Fruit fly (Drosophila melanogaster) whole organism, embryonic: Measurements from ENCODE around the gene Fer3.

Experiments used
- Abd-B ChIP-seq: fragments of 200-800 bp; sonication (Bioruptor generic); optimal IDR thresholded peaks from 2 replicates; lab custom pipeline; 2018; ENCODE audit warnings: missing biosample characterization, mild to moderate bottlenecking, missing genetic modification characterization, moderate library complexity
- Adf1 ChIP-seq: fragments of 200-800 bp; sonication (Bioruptor generic); IDR thresholded peaks from 2 replicates; pipeline ENCODE4 v1.3.6; 2022; ENCODE audit warnings: missing biosample characterization, missing genetic modification characterization
- C15 ChIP-seq: fragments of 200-800 bp; sonication (Bioruptor generic); IDR thresholded peaks from 3 replicates; pipeline ENCODE4 v1.3.6; 2022; ENCODE audit warnings: missing biosample characterization, missing genetic modification characterization
- CG10462 ChIP-seq: fragments of 200-800 bp; sonication (Bioruptor generic); optimal IDR thresholded peaks from 2 replicates; lab custom pipeline; 2016; ENCODE audit warnings: missing biosample characterization, missing genetic modification characterization
- CG13296 ChIP-seq: fragments of 200-800 bp; sonication (Bioruptor generic); optimal IDR thresholded peaks from 3 replicates; lab custom pipeline; 2018; ENCODE audit warnings: missing biosample characterization, mild to moderate bottlenecking, missing genetic modification characterization
- CG17359 ChIP-seq: fragments of 200-800 bp; sonication (Bioruptor generic); optimal IDR thresholded peaks from 3 replicates; lab custom pipeline; 2018; ENCODE audit warnings: missing biosample characterization, mild to moderate bottlenecking, missing genetic modification characterization, moderate library complexity
- CG17361 ChIP-seq: fragments of 200-800 bp; sonication (Bioruptor generic); IDR thresholded peaks from 3 replicates; pipeline ENCODE4 v1.3.6; 2022; ENCODE audit warnings: missing biosample characterization, missing genetic modification characterization
- CG18476 ChIP-seq: fragments of 200-800 bp; sonication (Bioruptor generic); optimal IDR thresholded peaks from 2 replicates; lab custom pipeline; 2016; ENCODE audit warnings: missing biosample characterization, mild to moderate bottlenecking, missing genetic modification characterization
- CG2199 ChIP-seq: fragments of 200-800 bp; sonication (Bioruptor generic); IDR thresholded peaks from 3 replicates; pipeline ENCODE4 v1.3.6; 2022; ENCODE audit warnings: missing biosample characterization, missing genetic modification characterization
- CG2678 ChIP-seq: fragments of 200-800 bp; sonication (Bioruptor generic); optimal IDR thresholded peaks from 3 replicates; lab custom pipeline; 2019; ENCODE audit warnings: missing biosample characterization, mild to moderate bottlenecking, missing genetic modification characterization, moderate library complexity
- CG2875 ChIP-seq: fragments of 200-800 bp; sonication (Bioruptor generic); optimal IDR thresholded peaks from 2 replicates; lab custom pipeline; 2017; ENCODE audit warnings: missing biosample characterization, mild to moderate bottlenecking, missing genetic modification characterization, missing genetic modification reagents
- CG3281 ChIP-seq: fragments of 200-800 bp; sonication (Bioruptor generic); optimal IDR thresholded peaks from 3 replicates; lab custom pipeline; 2017; ENCODE audit warnings: missing biosample characterization, mild to moderate bottlenecking, missing genetic modification characterization
- CG34376 ChIP-seq: fragments of 200-800 bp; sonication (Bioruptor generic); optimal IDR thresholded peaks from 2 replicates; lab custom pipeline; 2018; ENCODE audit warnings: missing biosample characterization, mild to moderate bottlenecking, missing genetic modification characterization
- CG4282 ChIP-seq: fragments of 200-800 bp; sonication (Bioruptor generic); optimal IDR thresholded peaks from 2 replicates; lab custom pipeline; 2016; ENCODE audit warnings: missing biosample characterization, missing genetic modification characterization
- CG6813 ChIP-seq: fragments of 200-800 bp; sonication (Bioruptor generic); optimal IDR thresholded peaks from 2 replicates; lab custom pipeline; 2017; ENCODE audit warnings: missing biosample characterization, missing genetic modification characterization, mild to moderate bottlenecking, moderate library complexity, missing genetic modification reagents
- CG7556 ChIP-seq: fragments of 200-800 bp; sonication (Bioruptor generic); optimal IDR thresholded peaks from 2 replicates; lab custom pipeline; 2017; ENCODE audit warnings: missing biosample characterization, mild to moderate bottlenecking, missing genetic modification characterization
- CG8089 ChIP-seq: fragments of 200-800 bp; sonication (Bioruptor generic); optimal IDR thresholded peaks from 3 replicates; lab custom pipeline; 2016; ENCODE audit warnings: missing biosample characterization, missing genetic modification characterization
- CG8290 ChIP-seq, 3 experiments: fragments of 200-800 bp; sonication (Bioruptor generic); optimal IDR thresholded peaks; 2 replicates each; lab custom pipeline; 2016 to 2019; ENCODE audit warnings: missing biosample characterization in 3 of 3, missing genetic modification characterization in 3 of 3, mild to moderate bottlenecking in 2 of 3, moderate library complexity in 1 of 3
- CG9817 ChIP-seq: fragments of 200-800 bp; sonication (Bioruptor generic); optimal IDR thresholded peaks from 2 replicates; lab custom pipeline; 2018; ENCODE audit warnings: missing biosample characterization, mild to moderate bottlenecking, missing genetic modification characterization, moderate library complexity
- Doc3 ChIP-seq: fragments of 200-800 bp; sonication (Bioruptor generic); IDR thresholded peaks from 3 replicates; pipeline ENCODE4 v1.3.6; 2022; ENCODE audit warnings: missing biosample characterization, missing genetic modification characterization; ENCODE audit not compliant: partially characterized antibody
- Ets97D ChIP-seq: fragments of 200-800 bp; sonication (Bioruptor generic); optimal IDR thresholded peaks from 3 replicates; lab custom pipeline; 2016; ENCODE audit warnings: missing biosample characterization, missing genetic modification characterization
- Hmr ChIP-seq: fragments of 200-800 bp; sonication (Bioruptor generic); optimal IDR thresholded peaks from 3 replicates; lab custom pipeline; 2017; ENCODE audit warnings: mild to moderate bottlenecking, missing biosample characterization, missing genetic modification reagents, missing genetic modification characterization
- Hr78 ChIP-seq, 2 experiments: fragments of 200-800 bp in 1 of 2; fragments of >200 bp in 1 of 2; sonication (Bioruptor generic) in 1 of 2; optimal IDR thresholded peaks; 2 replicates each; lab custom pipeline; 2017 to 2019; ENCODE audit warnings: missing biosample characterization in 2 of 2, missing genetic modification characterization in 2 of 2, mild to moderate bottlenecking in 1 of 2, moderate library complexity in 1 of 2
- MBD-R2 ChIP-seq: fragments of 200-800 bp; sonication (Bioruptor generic); IDR thresholded peaks from 2 replicates; pipeline ENCODE4 v1.3.6; 2022; ENCODE audit warnings: missing biosample characterization, missing genetic modification characterization
- Meics ChIP-seq: fragments of 200-800 bp; sonication (Bioruptor generic); optimal IDR thresholded peaks from 2 replicates; lab custom pipeline; 2017; ENCODE audit warnings: missing biosample characterization, mild to moderate bottlenecking, missing genetic modification characterization
- Myb ChIP-seq: fragments of 200-800 bp; sonication (Bioruptor generic); optimal IDR thresholded peaks from 2 replicates; lab custom pipeline; 2016; ENCODE audit warnings: missing biosample characterization, missing genetic modification characterization
- Sry-δ ChIP-seq: fragments of 200-800 bp; sonication (Bioruptor generic); optimal IDR thresholded peaks from 2 replicates; lab custom pipeline; 2016; ENCODE audit warnings: missing biosample characterization, missing genetic modification characterization
- Tbp ChIP-seq: fragments of >200 bp; optimal IDR thresholded peaks from 2 replicates; lab custom pipeline; 2018; ENCODE audit warnings: missing biosample characterization, missing genetic modification characterization
- bab2 ChIP-seq: fragments of 200-800 bp; sonication (Bioruptor generic); optimal IDR thresholded peaks from 2 replicates; lab custom pipeline; 2016; ENCODE audit warnings: missing biosample characterization, missing genetic modification characterization
- dimm ChIP-seq: fragments of 200-800 bp; sonication (Bioruptor generic); IDR thresholded peaks from 2 replicates; pipeline ENCODE4 v1.3.6; 2022; ENCODE audit warnings: missing biosample characterization, missing genetic modification characterization
- disco-r ChIP-seq: fragments of 200-800 bp; sonication (Bioruptor generic); optimal IDR thresholded peaks from 2 replicates; lab custom pipeline; 2016; ENCODE audit warnings: missing biosample characterization, missing genetic modification characterization
- dmrt11E ChIP-seq: fragments of 200-800 bp; sonication (Bioruptor generic); optimal IDR thresholded peaks from 3 replicates; lab custom pipeline; 2018; ENCODE audit warnings: missing biosample characterization, mild to moderate bottlenecking, missing genetic modification characterization, moderate library complexity
- exex ChIP-seq: fragments of 200-800 bp; sonication (Bioruptor generic); optimal IDR thresholded peaks from 4 replicates; lab custom pipeline; 2018; ENCODE audit warnings: missing biosample characterization, mild to moderate bottlenecking, missing genetic modification characterization, moderate library complexity
- ftz-f1 ChIP-seq: fragments of 200-800 bp; sonication (Bioruptor generic); optimal IDR thresholded peaks from 2 replicates; lab custom pipeline; 2016; ENCODE audit warnings: missing biosample characterization, missing genetic modification characterization
- lab ChIP-seq: fragments of 200-800 bp; sonication (Bioruptor generic); optimal IDR thresholded peaks from 3 replicates; lab custom pipeline; 2017; ENCODE audit warnings: missing biosample characterization, missing genetic modification characterization, mild to moderate bottlenecking, moderate library complexity, missing genetic modification reagents
- lbe ChIP-seq: fragments of 200-800 bp; sonication (Bioruptor generic); optimal IDR thresholded peaks from 2 replicates; lab custom pipeline; 2016; ENCODE audit warnings: missing biosample characterization, mild to moderate bottlenecking, missing genetic modification characterization
- nau ChIP-seq: fragments of 200-800 bp; sonication (Bioruptor generic); optimal IDR thresholded peaks from 3 replicates; lab custom pipeline; 2017; ENCODE audit warnings: missing biosample characterization, mild to moderate bottlenecking, missing genetic modification characterization, missing genetic modification reagents
- odd ChIP-seq: fragments of 200-800 bp; sonication (Bioruptor generic); optimal IDR thresholded peaks from 2 replicates; lab custom pipeline; 2017; ENCODE audit warnings: missing biosample characterization, mild to moderate bottlenecking, missing genetic modification characterization
- peb ChIP-seq: fragments of 200-800 bp; sonication (Bioruptor generic); IDR thresholded peaks from 2 replicates; pipeline ENCODE4 v1.3.6; 2022; ENCODE audit warnings: missing biosample characterization, missing genetic modification characterization
- pros ChIP-seq: fragments of 200-800 bp; sonication (Bioruptor generic); optimal IDR thresholded peaks from 3 replicates; lab custom pipeline; 2019; ENCODE audit warnings: missing biosample characterization, mild to moderate bottlenecking, missing genetic modification characterization, moderate library complexity
- sc ChIP-seq, 3 experiments: fragments of >200 bp in 2 of 3; fragments of 200-800 bp in 1 of 3; sonication (Bioruptor generic) in 1 of 3; optimal IDR thresholded peaks; 2 replicates in 2 of 3; 3 replicates in 1 of 3; lab custom pipeline; 2017; ENCODE audit warnings: mild to moderate bottlenecking in 1 of 3, missing biosample characterization in 1 of 3, missing genetic modification characterization in 1 of 3, missing genetic modification reagents in 1 of 3
- sens ChIP-seq: fragments of 200-800 bp; sonication (Bioruptor generic); peaks from one replicate; lab custom pipeline; 2016; ENCODE audit warnings: missing biosample characterization, missing genetic modification characterization
- sqz ChIP-seq: fragments of 200-800 bp; sonication (Bioruptor generic); optimal IDR thresholded peaks from 3 replicates; lab custom pipeline; 2018; ENCODE audit warnings: missing biosample characterization, mild to moderate bottlenecking, missing genetic modification characterization
- ssp ChIP-seq: fragments of 200-800 bp; sonication (Bioruptor generic); IDR thresholded peaks from 2 replicates; pipeline ENCODE4 v1.3.6; 2022; ENCODE audit warnings: missing biosample characterization, missing genetic modification characterization
- stwl ChIP-seq: fragments of 200-800 bp; sonication (Bioruptor generic); optimal IDR thresholded peaks from 3 replicates; lab custom pipeline; 2018; ENCODE audit warnings: missing biosample characterization, mild to moderate bottlenecking, missing genetic modification characterization, moderate library complexity
- tll ChIP-seq, 2 experiments: fragments of 200-800 bp in 1 of 2; fragments of >200 bp in 1 of 2; sonication (Bioruptor generic) in 1 of 2; optimal IDR thresholded peaks; 2 replicates each; lab custom pipeline; 2017 to 2019; ENCODE audit warnings: missing biosample characterization in 2 of 2, missing genetic modification characterization in 2 of 2, mild to moderate bottlenecking in 1 of 2, moderate library complexity in 1 of 2
- tna ChIP-seq: fragments of 200-800 bp; sonication (Bioruptor generic); IDR thresholded peaks from 2 replicates; pipeline ENCODE4 v1.3.6; 2022; ENCODE audit warnings: missing biosample characterization, missing genetic modification characterization; ENCODE audit not compliant: partially characterized antibody

Gene Fer3

dm6 chr3R:11665925-11666687 lies 28.0 kb downstream of the Fer3 start (continued):
- TF ChIP-seq tna (GFP tag; lab: Robert Waterston, UW) (no peak), CG7556 (GFP tag; lab: Kevin White, UChicago) (no peak), CG17359 (tag; lab: Kevin White, UChicago) (peak; percentile 34), CG34376 (GFP tag; lab: Kevin White, UChicago) (peak; percentile 91), sqz (GFP tag; lab: Kevin White, UChicago) (peak; percentile 91), Myb (GFP tag; lab: Kevin White, UChicago) (no peak), dimm (GFP tag; lab: Robert Waterston, UW) (no peak), Sry-δ (no peak), ftz-f1 (GFP tag; lab: Kevin White, UChicago) (peak; percentile 40), Tbp (GFP tag; lab: Kevin White, UChicago) (no peak), Hmr (peak; percentile 43), lbe (GFP tag; lab: Kevin White, UChicago) (peak; percentile 45), MBD-R2 (GFP tag; lab: Robert Waterston, UW) (no peak), CG6813 (GFP tag; lab: Kevin White, UChicago) (peak; percentile 19), CG3281 (GFP tag; lab: Kevin White, UChicago) (peak; percentile 18), exex (tag; lab: Kevin White, UChicago) (peak; percentile 95), lab (peak; percentile 42), CG18476 (peak; percentile 32), CG13296 (GFP tag; lab: Kevin White, UChicago) (peak; percentile 75), peb (GFP tag; lab: Robert Waterston, UW) (no peak), sens (GFP tag; lab: Kevin White, UChicago) (peak; percentile 65), pros (GFP tag; lab: Kevin White, UChicago) (peak; percentile 39), C15 (GFP tag; lab: Robert Waterston, UW) (no peak), odd (peak; percentile 43), CG2678 (tag; lab: Kevin White, UChicago) (peak; percentile 42), CG2875 (GFP tag; lab: Kevin White, UChicago) (no peak), bab2 (GFP tag; lab: Kevin White, UChicago) (no peak), Hr78 (GFP tag; optimal IDR thresholded peaks at IDR 0.05; lab: Kevin White, UChicago) (peak in 1 of 2 experiments; percentile 63)

DNA sequence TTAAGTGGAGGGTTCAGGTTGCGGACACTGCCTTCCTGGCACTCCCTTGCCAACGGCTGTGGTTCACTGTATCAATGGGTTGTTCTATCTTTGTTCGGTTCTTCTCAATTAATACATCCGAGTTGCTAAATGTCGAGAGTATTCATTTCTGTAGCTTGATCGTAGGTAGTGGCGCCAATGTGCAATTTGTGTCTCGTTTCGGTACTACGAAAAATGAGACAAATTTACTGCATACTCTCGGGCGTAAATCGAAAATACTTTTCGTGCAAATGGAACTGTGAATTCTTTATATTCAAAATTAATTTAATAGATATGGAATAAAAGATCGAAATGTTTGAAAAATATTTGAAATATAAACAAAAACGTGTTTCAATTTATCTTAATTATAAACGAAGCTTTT lies 28.6 kb downstream of the Fer3 start:
- TF ChIP-seq tll (GFP tag; optimal IDR thresholded peaks at IDR 0.05; lab: Kevin White, UChicago): no peak
- no peak for TF ChIP-seq sc (optimal IDR thresholded peaks at IDR 0.05; lab: Kevin White, UChicago)
- TF ChIP-seq sc (GFP tag; optimal IDR thresholded peaks at IDR 0.05; lab: Kevin White, UChicago): no peak
- TF ChIP-seq nau (GFP tag; lab: Kevin White, UChicago): no peak
- peak; percentile 35 for TF ChIP-seq stwl
- TF ChIP-seq CG8290 (GFP tag; optimal IDR thresholded peaks at IDR 0.05; lab: Kevin White, UChicago): no peak
- peak in 1 of 2 experiments; percentile 11 for TF ChIP-seq CG8290 (tag; optimal IDR thresholded peaks at IDR 0.05; lab: Kevin White, UChicago)
- no peak for TF ChIP-seq CG9817 (tag; lab: Kevin White, UChicago)
- no peak for TF ChIP-seq ssp (GFP tag; lab: Robert Waterston, UW)
- TF ChIP-seq Abd-B (GFP tag; lab: Kevin White, UChicago): no peak
- TF ChIP-seq CG10462 (GFP tag; lab: Kevin White, UChicago): no peak
- TF ChIP-seq Ets97D (GFP tag; lab: Kevin White, UChicago): no peak
- TF ChIP-seq CG17361: 0 out of 3 replicates have a peak, but pooled peaks have one; percentile 9
- no peak for TF ChIP-seq Adf1 (GFP tag; lab: Robert Waterston, UW)
- TF ChIP-seq Doc3 (GFP tag; lab: Robert Waterston, UW): no peak
- TF ChIP-seq CG2199 (GFP tag; lab: Robert Waterston, UW): 0 out of 3 replicates have a peak, but pooled peaks have one; percentile 35
- no peak for TF ChIP-seq disco-r (GFP tag; lab: Kevin White, UChicago)
- no peak for TF ChIP-seq CG4282 (GFP tag; lab: Kevin White, UChicago)
- no peak for TF ChIP-seq dmrt11E
- TF ChIP-seq Meics (GFP tag; lab: Kevin White, UChicago): no peak
- TF ChIP-seq CG2678 (tag; lab: Kevin White, UChicago): no peak
- TF ChIP-seq CG8089 (GFP tag; lab: Kevin White, UChicago): no peak
